Worm (Caenorhabditis elegans) whole organism, late embryonic: ENCODE data around the gene F14H12.7.
A peak's percentile ranks its signal among the peaks of the same experiment; 100 is the strongest.

ENCODE experiments used
- K09A11.1 ChIP-seq: sonication (generic microtip); optimal IDR thresholded peaks from 2 replicates; lab custom pipeline; 2017; ENCODE audit warnings: antibody characterized with exemption, mild to moderate bottlenecking, missing genetic modification characterization, missing compliant biosample characterization; ENCODE audit not compliant: insufficient read depth
- Y22D7AL.16 ChIP-seq: sonication (generic microtip); optimal IDR thresholded peaks from 2 replicates; lab custom pipeline; 2016; ENCODE audit warnings: missing genetic modification characterization, missing compliant biosample characterization
- ceh-14 ChIP-seq: sonication (generic microtip); optimal IDR thresholded peaks from 2 replicates; lab custom pipeline; 2016; ENCODE audit warnings: missing genotype, missing genetic modification characterization, missing compliant biosample characterization
- nhr-11 ChIP-seq: fragments of 150-350 bp; optimal IDR thresholded peaks from 2 replicates; lab custom pipeline; 2014; ENCODE audit warnings: missing biosample characterization, missing genetic modification characterization
- odd-2 ChIP-seq: sonication (generic microtip); optimal IDR thresholded peaks from 2 replicates; lab custom pipeline; 2017; ENCODE audit warnings: antibody characterized with exemption, mild to moderate bottlenecking, missing genetic modification characterization, missing compliant biosample characterization
- pha-4 ChIP-seq: fragments of 150-350 bp; optimal IDR thresholded peaks from 2 replicates; lab custom pipeline; 2018; ENCODE audit warnings: missing biosample characterization, missing genetic modification reagents, missing genetic modification characterization
- unc-55 ChIP-seq: sonication (generic microtip); optimal IDR thresholded peaks from 2 replicates; lab custom pipeline; 2017; ENCODE audit warnings: missing biosample characterization, missing genetic modification reagents, missing genetic modification characterization

DNA sequence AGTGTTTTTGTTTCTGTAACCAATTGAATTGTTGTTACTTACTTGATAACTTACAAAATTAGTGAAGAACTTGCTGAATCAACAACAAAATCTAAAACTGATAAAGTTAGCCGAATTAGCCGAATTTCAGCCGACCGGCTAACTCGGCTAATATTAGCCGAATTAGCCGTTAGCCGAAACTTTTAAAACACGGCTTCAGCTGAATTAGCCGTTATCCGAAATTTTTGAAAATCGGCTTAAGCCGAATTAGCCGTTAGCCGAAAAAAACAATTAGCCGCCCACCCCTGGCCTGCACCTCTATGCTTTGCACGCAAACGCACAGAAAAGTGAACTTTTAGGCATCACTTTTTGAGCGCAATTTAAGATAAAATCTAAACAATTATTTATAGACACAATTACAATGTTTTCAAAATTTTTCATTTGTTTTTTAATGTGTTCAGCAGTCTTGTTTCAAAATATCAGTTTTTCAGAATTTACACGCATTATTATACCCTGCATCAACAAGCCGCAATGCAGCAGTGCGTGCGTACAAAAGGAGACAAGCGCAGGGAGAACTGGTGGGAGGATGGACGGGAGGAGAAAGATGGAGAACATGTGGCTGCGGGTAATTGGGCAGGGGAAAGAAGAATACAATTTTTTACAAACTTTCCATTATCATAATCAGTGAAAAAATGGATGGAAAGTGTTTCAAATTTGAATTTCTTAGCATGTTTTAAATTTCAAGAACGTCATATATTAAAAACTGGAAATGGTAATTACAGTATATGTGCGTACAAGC, 32.8 kb upstream of the F14H12.7 start:
- TF ChIP-seq nhr-11 (tag; lab: Kevin White, UChicago) = no peak
- TF ChIP-seq pha-4 (tag; lab: Kevin White, UChicago) = no peak
- no peak for TF ChIP-seq ceh-14 (tag; lab: Kevin White, UChicago)
- TF ChIP-seq K09A11.1 (tag; lab: Kevin White, UChicago) = peak; percentile 83
- TF ChIP-seq Y22D7AL.16 (tag; lab: Kevin White, UChicago) = no peak
- TF ChIP-seq odd-2 (tag; lab: Kevin White, UChicago) = no peak
- no peak for TF ChIP-seq unc-55 (GFP tag; lab: Kevin White, UChicago)
